Worm (Caenorhabditis elegans) whole organism, midembryonic: ENCODE measurements around the gene F58E2.4.
A peak's percentile ranks its signal among the peaks of the same experiment; 100 is the strongest.

ENCODE experiments used
- T22C8.4 ChIP-seq: fragments of 200-800 bp; sonication (Bioruptor generic); IDR thresholded peaks from 2 replicates; pipeline ENCODE4 v1.3.6; 2022; ENCODE audit warnings: missing genetic modification characterization, missing compliant biosample characterization
- cog-1 ChIP-seq: sonication (generic microtip); optimal IDR thresholded peaks from 2 replicates; lab custom pipeline; 2016; ENCODE audit warnings: missing genetic modification characterization, missing compliant biosample characterization
- flt-1 ChIP-seq: fragments of 200-800 bp; sonication (Bioruptor generic); IDR thresholded peaks from 2 replicates; pipeline ENCODE4 v1.3.6; 2022; ENCODE audit warnings: missing genetic modification characterization, missing compliant biosample characterization
- klf-2 ChIP-seq: fragments of 200-800 bp; sonication (Bioruptor generic); conservative IDR thresholded peaks from 2 replicates; pipeline ENCODE4 v1.3.6; 2022; ENCODE audit warnings: missing genetic modification reagents, missing genetic modification characterization, missing compliant biosample characterization
- med-1 ChIP-seq: sonication (generic microtip); optimal IDR thresholded peaks from 2 replicates; lab custom pipeline; 2017; ENCODE audit warnings: missing genetic modification characterization, mild to moderate bottlenecking, missing compliant biosample characterization, antibody characterized with exemption, missing genetic modification reagents; ENCODE audit not compliant: insufficient read depth
- ref-1 ChIP-seq: fragments of 200-800 bp; sonication (Bioruptor generic); conservative IDR thresholded peaks from 2 replicates; pipeline ENCODE4 v1.3.6; 2022; ENCODE audit warnings: missing genetic modification reagents, missing genetic modification characterization, missing compliant biosample characterization
- tab-1 ChIP-seq: fragments of 200-800 bp; sonication (Bioruptor generic); IDR thresholded peaks from 2 replicates; pipeline ENCODE4 v1.3.6; 2022; ENCODE audit warnings: missing genetic modification characterization, missing compliant biosample characterization
- ztf-23 ChIP-seq: fragments of 200-800 bp; sonication (Bioruptor generic); IDR thresholded peaks from 2 replicates; pipeline ENCODE4 v1.3.6; 2022; ENCODE audit warnings: missing genetic modification reagents, missing genetic modification characterization, missing compliant biosample characterization
- ztf-29 ChIP-seq: fragments of 200-800 bp; sonication (Bioruptor generic); IDR thresholded peaks from 2 replicates; pipeline ENCODE4 v1.3.6; 2022; ENCODE audit warnings: missing genetic modification reagents, missing genetic modification characterization, missing compliant biosample characterization

F58E2.4 gene

DNA sequence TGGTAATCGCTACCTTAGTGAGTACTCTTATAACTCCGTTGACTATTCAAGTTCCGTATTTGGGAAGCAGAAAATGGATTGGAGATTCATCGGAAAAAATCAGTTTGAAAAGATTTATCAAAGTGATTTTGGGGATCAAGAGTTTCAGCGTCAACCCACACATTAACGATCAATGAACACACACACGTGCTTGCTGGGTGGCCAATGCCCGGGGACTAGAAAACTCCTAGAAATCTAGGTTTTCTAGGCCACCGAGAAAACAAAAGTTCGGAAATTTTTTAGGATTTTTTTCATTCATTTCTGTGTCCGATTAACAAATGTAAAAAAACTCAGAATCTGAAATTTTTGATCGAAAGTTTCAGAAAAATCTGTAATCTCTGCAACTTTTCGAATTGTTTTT is 42.8 kb downstream of the F58E2.4 start:
- TF ChIP-seq ref-1, result 0 out of 2 replicates have a peak, but pooled peaks have one; percentile 19
- peak; percentile 28; the same call in 1 of the 2 replicates for TF ChIP-seq flt-1 (GFP tag; lab: Robert Waterston, UW)
- no peak for TF ChIP-seq ztf-29 (GFP tag; lab: Robert Waterston, UW)

- no peak for TF ChIP-seq cog-1 (tag; lab: Kevin White, UChicago)
- TF ChIP-seq med-1 (GFP tag; lab: Kevin White, UChicago), result no peak
- TF ChIP-seq T22C8.4 (GFP tag; lab: Robert Waterston, UW), result no peak
- no peak for TF ChIP-seq flt-1 (GFP tag; lab: Robert Waterston, UW)
- TF ChIP-seq ztf-29 (GFP tag; lab: Robert Waterston, UW), result no peak
- TF ChIP-seq ztf-23 (GFP tag; lab: Robert Waterston, UW), result no peak
- no peak for TF ChIP-seq tab-1 (GFP tag; lab: Robert Waterston, UW)
- no peak for TF ChIP-seq klf-2 (GFP tag; lab: Robert Waterston, UW)
Observed at ce11 chrIV:3509477-3510063, 46.4 kb downstream of the F58E2.4 start, which contains the start of gene ced-10. Gene ced-10 (minus strand): TSS chrIV:3509527.

DNA sequence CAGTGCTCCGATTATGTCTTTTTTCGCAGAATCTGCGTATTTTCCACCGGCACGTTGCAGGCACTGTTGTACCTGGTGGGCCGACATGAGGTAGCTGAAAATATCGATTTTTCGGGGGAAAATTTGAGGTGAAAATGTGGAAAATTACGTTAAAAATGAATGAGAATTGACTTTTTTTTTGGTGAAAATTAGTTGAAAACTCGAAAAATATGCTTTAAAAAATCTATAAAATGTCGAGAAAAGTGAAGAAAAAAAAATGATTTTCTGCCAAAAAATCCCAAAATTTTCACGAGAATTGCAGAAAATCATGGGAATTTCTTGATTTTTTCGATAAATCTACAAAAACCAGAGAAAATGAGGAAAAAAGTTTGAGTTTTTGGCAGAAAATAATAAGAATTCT is 51.3 kb downstream of the F58E2.4 start, which contains the start of gene tsg-101:
tsg-101 (minus strand) TSS at position 101 of the 400 bp plus-strand sequence.
- TF ChIP-seq T22C8.4 (GFP tag; lab: Robert Waterston, UW), result no peak

DNA sequence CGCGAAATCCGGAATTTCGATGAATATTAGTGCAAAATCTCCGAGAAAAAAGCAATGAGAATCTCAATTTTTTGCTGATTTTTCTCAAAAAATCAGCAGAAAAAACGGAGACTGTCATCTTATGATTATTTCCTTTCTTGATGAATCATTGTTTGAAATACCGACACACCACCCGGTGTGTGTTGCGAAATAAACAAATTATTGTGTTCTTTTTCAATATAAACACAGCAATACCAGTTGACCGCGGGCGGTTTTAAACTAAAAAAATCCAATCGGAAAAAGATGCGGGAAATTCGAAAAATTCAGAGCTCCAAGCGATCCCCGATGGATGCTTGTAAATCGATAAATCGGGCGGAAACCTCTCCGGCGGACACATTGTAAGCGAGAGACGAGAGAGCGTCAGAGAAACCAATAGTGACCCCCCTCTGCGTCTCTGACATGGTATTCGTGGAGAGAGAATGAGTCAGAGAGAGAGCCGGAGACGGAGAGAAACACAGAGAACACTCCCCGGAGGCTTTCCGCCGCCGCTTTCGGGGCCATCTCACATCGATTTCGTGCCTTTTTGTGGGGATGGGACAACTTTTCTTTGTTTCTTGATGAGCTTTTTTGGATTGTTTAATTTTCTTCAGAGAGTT is 52.3 kb downstream of the F58E2.4 start:
- TF ChIP-seq ztf-23 (GFP tag; lab: Robert Waterston, UW) (no peak), med-1 (GFP tag; lab: Kevin White, UChicago) (no peak), ztf-29 (GFP tag; lab: Robert Waterston, UW) (peak; percentile 54; the same call in 1 of the 2 replicates), cog-1 (tag; lab: Kevin White, UChicago) (peak; percentile 22), T22C8.4 (GFP tag; lab: Robert Waterston, UW) (peak; percentile 89)
